Worm (Caenorhabditis elegans) whole organism, L1 larva: ENCODE measurements around the gene F54B3.4.

Experiments used
- aha-1 ChIP-seq: fragments of 150-350 bp; optimal IDR thresholded peaks from 2 replicates; lab custom pipeline; 2014; ENCODE audit warnings: missing biosample characterization, missing genetic modification characterization
- ama-1 ChIP-seq: fragments of 150-350 bp; optimal IDR thresholded peaks from 2 replicates; lab custom pipeline; 2014
- nhr-12 ChIP-seq: sonication (generic microtip); optimal IDR thresholded peaks from 2 replicates; lab custom pipeline; 2017; ENCODE audit warnings: missing biosample characterization, missing genetic modification characterization
- nhr-19 ChIP-seq: fragments of 200-800 bp; sonication (Bioruptor generic); conservative IDR thresholded peaks from 2 replicates; pipeline ENCODE4 v1.3.6; 2022; ENCODE audit warnings: missing genetic modification characterization, missing compliant biosample characterization
- nhr-76 ChIP-seq: sonication (generic microtip); optimal IDR thresholded peaks from 2 replicates; lab custom pipeline; 2017; ENCODE audit warnings: missing biosample characterization, missing genetic modification characterization
- unc-130 ChIP-seq: fragments of 150-350 bp; optimal IDR thresholded peaks from 2 replicates; lab custom pipeline; 2017; ENCODE audit warnings: missing biosample characterization, missing genetic modification characterization, inconsistent platforms
- unc-62 ChIP-seq: fragments of 150-350 bp; optimal IDR thresholded peaks from 2 replicates; lab custom pipeline; 2014; ENCODE audit warnings: missing biosample characterization, missing genetic modification reagents, missing genetic modification characterization

- TF ChIP-seq nhr-12 (tag; lab: Kevin White, UChicago), result no peak
- TF ChIP-seq nhr-76, result no peak
- TF ChIP-seq ama-1, result no peak
- no peak for TF ChIP-seq unc-130 (tag; lab: Kevin White, UChicago)
- TF ChIP-seq nhr-19 (GFP tag; lab: Robert Waterston, UW), result no peak
- no peak for TF ChIP-seq aha-1
- no peak for TF ChIP-seq unc-62 (GFP tag; lab: Kevin White, UChicago)
These were observed 9.7 kb downstream of the F54B3.4 start for ce11 chrII:10261261-10261660.
